Worm (Caenorhabditis elegans): ENCODE data around the gene ril-2.

- TF ChIP-seq ztf-25 (GFP tag; IDR thresholded peaks at IDR 0.05) (no peak), ztf-26 (tag; optimal IDR thresholded peaks at IDR 0.05) (no peak), ekl-4 (GFP tag; IDR thresholded peaks at IDR 0.05) (no peak), pha-4 (tag; optimal IDR thresholded peaks at IDR 0.05) (no peak), hlh-26 (GFP tag; conservative IDR thresholded peaks at IDR 0.05) (no peak), hrde-1 (tag; optimal IDR thresholded peaks at IDR 0.05; ENCODE audit: borderline replicate concordance) (no peak), athp-1 (tag; optimal IDR thresholded peaks at IDR 0.05) (no peak), ets-4 (GFP tag; optimal IDR thresholded peaks at IDR 0.05) (no peak), mel-28 (tag; optimal IDR thresholded peaks at IDR 0.05; ENCODE audit: borderline replicate concordance) (no peak)
Measured at ce11 chrV:12611029-12611428, 12.1 kb upstream of the ril-2 start, which contains the start of gene cubn-1.
